Fruit fly (Drosophila melanogaster) whole organism, adult: ENCODE data around the gene spidey.

ENCODE experiments used
- CG12768 ChIP-seq: fragments of 200-800 bp; sonication (Bioruptor generic); optimal IDR thresholded peaks from 2 replicates; lab custom pipeline; 2017; ENCODE audit warnings: missing biosample characterization, missing genetic modification characterization, mild to moderate bottlenecking, moderate library complexity, missing genetic modification reagents
- CG1620 ChIP-seq: fragments of 200-800 bp; sonication (Bioruptor generic); optimal IDR thresholded peaks from 2 replicates; lab custom pipeline; 2016; ENCODE audit warnings: missing biosample characterization, missing genetic modification characterization
- CG5204 ChIP-seq: fragments of 200-800 bp; sonication (Bioruptor generic); optimal IDR thresholded peaks from 2 replicates; lab custom pipeline; 2016; ENCODE audit warnings: missing biosample characterization, missing genetic modification characterization
- CG7045 ChIP-seq: fragments of 200-800 bp; sonication (Bioruptor generic); optimal IDR thresholded peaks from 2 replicates; lab custom pipeline; 2017; ENCODE audit warnings: missing biosample characterization, mild to moderate bottlenecking, missing genetic modification characterization
- CG7101 ChIP-seq: fragments of 200-800 bp; sonication (Bioruptor generic); optimal IDR thresholded peaks from 2 replicates; lab custom pipeline; 2018; ENCODE audit warnings: missing biosample characterization, mild to moderate bottlenecking, missing genetic modification characterization, moderate library complexity
- Clk ChIP-seq: fragments of 200-800 bp; sonication (Bioruptor generic); optimal IDR thresholded peaks from 2 replicates; lab custom pipeline; 2017; ENCODE audit warnings: missing biosample characterization, missing genetic modification characterization
- Crg-1 ChIP-seq: fragments of 200-800 bp; sonication (Bioruptor generic); optimal IDR thresholded peaks from 2 replicates; lab custom pipeline; 2016; ENCODE audit warnings: missing biosample characterization, missing genetic modification characterization
- Mnt ChIP-seq: fragments of 200-800 bp; sonication (Bioruptor generic); optimal IDR thresholded peaks from 2 replicates; lab custom pipeline; 2016; ENCODE audit warnings: missing biosample characterization, mild to moderate bottlenecking, missing genetic modification characterization

DNA sequence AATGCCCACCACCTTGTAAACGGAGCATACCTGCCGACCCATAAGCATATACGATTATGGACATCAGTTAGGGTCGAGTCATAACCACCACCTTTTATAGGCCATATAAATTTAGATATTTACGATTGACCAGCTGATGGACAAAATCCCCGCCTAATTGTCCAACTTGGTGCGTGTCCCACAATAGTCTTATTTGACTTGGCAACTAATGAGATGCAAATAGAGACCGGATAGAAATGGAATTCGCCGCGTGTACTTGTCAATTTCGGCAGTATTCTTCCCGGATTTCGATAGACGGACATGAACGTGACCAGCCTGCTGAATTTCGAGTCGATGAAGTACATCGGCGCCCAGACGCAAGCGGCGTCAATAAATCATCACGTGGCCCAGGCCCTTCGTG, 24.4 kb upstream of the spidey start, which contains the start of gene Ir7g:
- no peak for TF ChIP-seq CG1620 (GFP tag; lab: Kevin White, UChicago)
- TF ChIP-seq CG7101 (tag; lab: Kevin White, UChicago) = no peak
- no peak for TF ChIP-seq Clk (GFP tag; lab: Kevin White, UChicago)
- TF ChIP-seq CG5204 (GFP tag; lab: Kevin White, UChicago) = no peak
- no peak for TF ChIP-seq CG12768 (GFP tag; lab: Kevin White, UChicago)
- no peak for TF ChIP-seq Mnt (GFP tag; lab: Kevin White, UChicago)
- TF ChIP-seq CG7045 = no peak
- no peak for TF ChIP-seq Crg-1
